Fruit fly (Drosophila melanogaster) whole organism, wandering third instar larva: ENCODE results near the gene CG17826.

ENCODE experiments used
- Abd-B ChIP-seq: fragments of >200 bp; optimal IDR thresholded peaks from 2 replicates; lab custom pipeline; 2017; ENCODE audit warnings: missing biosample characterization, missing genetic modification characterization
- HLH106 ChIP-seq: fragments of 200-800 bp; optimal IDR thresholded peaks from 3 replicates; lab custom pipeline; 2019; ENCODE audit warnings: missing biosample characterization, mild to moderate bottlenecking, missing genetic modification characterization, moderate library complexity
- Hr78 ChIP-seq: fragments of >200 bp; optimal IDR thresholded peaks from 2 replicates; lab custom pipeline; 2017; ENCODE audit warnings: missing biosample characterization, missing genetic modification characterization
- Hr83 ChIP-seq: fragments of 200-300 bp; sonication (Bioruptor generic); optimal IDR thresholded peaks from 2 replicates; lab custom pipeline; 2016; ENCODE audit warnings: missing biosample characterization, mild to moderate bottlenecking, missing genetic modification characterization, moderate library complexity; ENCODE audit not compliant: poor library complexity, severe bottlenecking
- OdsH ChIP-seq: fragments of 200-800 bp; sonication (Bioruptor generic); optimal IDR thresholded peaks from 2 replicates; lab custom pipeline; 2016; ENCODE audit warnings: missing biosample characterization, mild to moderate bottlenecking, missing genetic modification characterization
- Sp1 ChIP-seq: fragments of 200-800 bp; sonication (Bioruptor generic); optimal IDR thresholded peaks from 3 replicates; lab custom pipeline; 2019; ENCODE audit warnings: missing biosample characterization, mild to moderate bottlenecking, missing genetic modification characterization, moderate library complexity
- br ChIP-seq: fragments of 200-800 bp; sonication (Bioruptor generic); optimal IDR thresholded peaks from 2 replicates; lab custom pipeline; 2016; ENCODE audit warnings: missing biosample characterization, missing genetic modification characterization
- usp ChIP-seq: fragments of >200 bp; optimal IDR thresholded peaks from 2 replicates; lab custom pipeline; 2017; ENCODE audit warnings: missing biosample characterization, missing genetic modification characterization

- TF ChIP-seq usp (GFP tag; lab: Kevin White, UChicago) (no peak), br (GFP tag; lab: Kevin White, UChicago) (no peak), Hr83 (GFP tag; lab: Kevin White, UChicago) (no peak), Sp1 (GFP tag; lab: Kevin White, UChicago) (no peak), OdsH (GFP tag; lab: Kevin White, UChicago) (no peak), Abd-B (GFP tag; lab: Kevin White, UChicago) (no peak), HLH106 (tag; lab: Kevin White, UChicago) (no peak), Hr78 (GFP tag; lab: Kevin White, UChicago) (no peak)
These were observed 24.1 kb downstream of the CG17826 start, which contains the start of gene CG42397 for dm6 chr3L:11973690-11974089.
